Worm (Caenorhabditis elegans) whole organism, mixed stage, embryonic: ENCODE results near the gene mogs-1.

Experiments used
- M03D4.4 ChIP-seq: sonication (generic microtip); optimal IDR thresholded peaks from 2 replicates; lab custom pipeline; 2017; ENCODE audit warnings: mild to moderate bottlenecking, missing genetic modification characterization, missing compliant biosample characterization
- bed-3 ChIP-seq: fragments of 200-800 bp; sonication (Bioruptor generic); optimal IDR thresholded peaks from 3 replicates; lab custom pipeline; 2018; ENCODE audit warnings: mild to moderate bottlenecking, missing genetic modification characterization, moderate library complexity, missing compliant biosample characterization
- blmp-1 ChIP-seq: fragments of 150-350 bp; optimal IDR thresholded peaks from 2 replicates; lab custom pipeline; 2014; ENCODE audit warnings: missing biosample characterization, missing genetic modification characterization
- ceh-39 ChIP-seq: fragments of 150-350 bp; optimal IDR thresholded peaks from 2 replicates; lab custom pipeline; 2014; ENCODE audit warnings: missing biosample characterization, missing genetic modification characterization
- ceh-83 ChIP-seq: fragments of 200-800 bp; sonication (Bioruptor generic); optimal IDR thresholded peaks from 2 replicates; lab custom pipeline; 2018; ENCODE audit warnings: mild to moderate bottlenecking, missing genetic modification characterization, missing compliant biosample characterization
- ces-1 ChIP-seq: fragments of 150-350 bp; optimal IDR thresholded peaks from 2 replicates; lab custom pipeline; 2014; ENCODE audit warnings: missing biosample characterization, missing genetic modification reagents, missing genetic modification characterization
- cnd-1 ChIP-seq: fragments of 200-800 bp; sonication (Bioruptor generic); optimal IDR thresholded peaks from 2 replicates; lab custom pipeline; 2018; ENCODE audit warnings: mild to moderate bottlenecking, missing genetic modification characterization, missing compliant biosample characterization
- elt-1 ChIP-seq: sonication (generic microtip); optimal IDR thresholded peaks from 2 replicates; lab custom pipeline; 2017; ENCODE audit warnings: missing genetic modification characterization, mild to moderate bottlenecking, missing compliant biosample characterization, antibody characterized with exemption, moderate library complexity, borderline replicate concordance; ENCODE audit not compliant: insufficient read depth
- flh-1 ChIP-seq: fragments of 200-800 bp; sonication (Bioruptor generic); optimal IDR thresholded peaks from 2 replicates; lab custom pipeline; 2018; ENCODE audit warnings: mild to moderate bottlenecking, missing genetic modification characterization, moderate library complexity, missing compliant biosample characterization
- hlh-1 ChIP-seq: fragments of 150-350 bp; optimal IDR thresholded peaks from 2 replicates; lab custom pipeline; 2014; ENCODE audit warnings: missing biosample characterization, missing genetic modification reagents, missing genetic modification characterization
- lin-13 ChIP-seq: fragments of 150-350 bp; optimal IDR thresholded peaks from 2 replicates; lab custom pipeline; 2014; ENCODE audit warnings: missing biosample characterization, missing genetic modification characterization
- lin-32 ChIP-seq: fragments of 200-800 bp; sonication (Bioruptor generic); optimal IDR thresholded peaks from 2 replicates; lab custom pipeline; 2018; ENCODE audit warnings: mild to moderate bottlenecking, missing genetic modification characterization, missing compliant biosample characterization
- lsy-2 ChIP-seq: fragments of 150-350 bp; optimal IDR thresholded peaks from 2 replicates; lab custom pipeline; 2014; ENCODE audit warnings: missing biosample characterization, missing genetic modification characterization
- mab-5 ChIP-seq: fragments of 150-350 bp; optimal IDR thresholded peaks from 2 replicates; lab custom pipeline; 2014; ENCODE audit warnings: missing biosample characterization, missing genetic modification characterization
- mep-1 ChIP-seq: fragments of 150-350 bp; optimal IDR thresholded peaks from 2 replicates; lab custom pipeline; 2017; ENCODE audit warnings: missing biosample characterization, missing genetic modification reagents, missing genetic modification characterization, inconsistent platforms
- mls-2 ChIP-seq: sonication (generic microtip); optimal IDR thresholded peaks from 2 replicates; lab custom pipeline; 2016; ENCODE audit warnings: mild to moderate bottlenecking, missing genetic modification characterization, moderate library complexity, missing compliant biosample characterization
- nhr-12 ChIP-seq: fragments of 150-350 bp; optimal IDR thresholded peaks from 2 replicates; lab custom pipeline; 2014; ENCODE audit warnings: missing biosample characterization, missing genetic modification characterization
- nhr-2 ChIP-seq: fragments of 150-350 bp; optimal IDR thresholded peaks from 2 replicates; lab custom pipeline; 2014; ENCODE audit warnings: missing biosample characterization, missing genetic modification characterization
- nhr-28 ChIP-seq: fragments of 150-350 bp; optimal IDR thresholded peaks from 2 replicates; lab custom pipeline; 2014; ENCODE audit warnings: missing biosample characterization, missing genetic modification characterization
- nhr-76 ChIP-seq: sonication (generic microtip); optimal IDR thresholded peaks from 2 replicates; lab custom pipeline; 2017; ENCODE audit warnings: missing biosample characterization, missing genetic modification characterization
- sem-2 ChIP-seq: fragments of 200-800 bp; sonication (Bioruptor generic); optimal IDR thresholded peaks from 2 replicates; lab custom pipeline; 2018; ENCODE audit warnings: mild to moderate bottlenecking, missing genetic modification characterization, missing compliant biosample characterization
- sptf-1 ChIP-seq: sonication (generic microtip); optimal IDR thresholded peaks from 2 replicates; lab custom pipeline; 2017; ENCODE audit warnings: mild to moderate bottlenecking, missing genetic modification characterization, moderate library complexity, missing compliant biosample characterization
- tbx-8 ChIP-seq: fragments of 200-800 bp; sonication (Bioruptor generic); optimal IDR thresholded peaks from 2 replicates; lab custom pipeline; 2018; ENCODE audit warnings: mild to moderate bottlenecking, missing genetic modification characterization, moderate library complexity, missing compliant biosample characterization
- unc-120 ChIP-seq: sonication (generic microtip); optimal IDR thresholded peaks from 2 replicates; lab custom pipeline; 2017; ENCODE audit warnings: missing genetic modification characterization, missing compliant biosample characterization; ENCODE audit not compliant: poor library complexity, severe bottlenecking
- unc-39 ChIP-seq: fragments of 150-350 bp; optimal IDR thresholded peaks from 2 replicates; lab custom pipeline; 2014; ENCODE audit warnings: missing biosample characterization, missing genetic modification characterization
- unc-62 ChIP-seq: fragments of 150-350 bp; optimal IDR thresholded peaks from 2 replicates; lab custom pipeline; 2014; ENCODE audit warnings: missing biosample characterization, missing genetic modification reagents, missing genetic modification characterization
- zip-8 ChIP-seq: fragments of 150-350 bp; optimal IDR thresholded peaks from 2 replicates; lab custom pipeline; 2014; ENCODE audit warnings: missing biosample characterization, missing genetic modification characterization

mogs-1 gene

DNA sequence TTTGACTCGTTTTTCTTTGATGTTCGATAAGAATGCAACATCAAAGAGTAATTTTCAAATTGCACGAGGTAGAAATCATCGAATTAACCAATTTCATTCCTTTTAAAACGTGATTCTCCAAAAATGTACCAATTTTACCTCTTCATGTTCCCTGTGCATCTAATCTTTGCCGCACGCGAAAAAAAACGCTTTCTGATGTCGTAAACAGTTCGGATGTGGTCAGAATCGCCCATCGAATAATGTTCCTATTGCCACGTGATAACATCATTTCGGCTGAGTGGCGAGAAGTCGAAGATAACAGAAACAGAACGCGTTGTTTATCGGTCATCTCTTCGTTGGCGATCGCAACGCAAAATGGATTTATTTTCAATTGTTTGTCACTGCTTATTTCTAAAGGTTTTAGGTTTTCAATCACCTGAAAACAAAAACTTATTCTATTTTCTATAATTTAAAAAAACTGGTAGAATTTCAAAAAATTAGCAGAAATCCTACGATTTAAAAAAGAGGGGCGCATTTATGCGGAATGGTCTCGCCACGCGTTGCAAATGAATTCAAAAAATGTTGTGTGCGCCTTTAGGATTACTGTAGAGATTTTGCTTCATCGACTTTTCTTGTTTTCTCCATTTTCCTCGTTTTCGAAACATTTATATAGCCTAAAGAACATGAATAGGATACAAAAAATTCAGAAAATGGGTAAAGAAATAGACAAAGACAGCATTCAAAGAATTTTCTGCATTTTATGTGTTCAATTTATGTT lies at the start of gene mogs-1:
Gene mogs-1 (minus strand): TSS at position 417 of the 757 bp plus-strand sequence.
- no peak for TF ChIP-seq lsy-2
- TF ChIP-seq elt-1 (tag; lab: Kevin White, UChicago) = peak; percentile 47

DNA sequence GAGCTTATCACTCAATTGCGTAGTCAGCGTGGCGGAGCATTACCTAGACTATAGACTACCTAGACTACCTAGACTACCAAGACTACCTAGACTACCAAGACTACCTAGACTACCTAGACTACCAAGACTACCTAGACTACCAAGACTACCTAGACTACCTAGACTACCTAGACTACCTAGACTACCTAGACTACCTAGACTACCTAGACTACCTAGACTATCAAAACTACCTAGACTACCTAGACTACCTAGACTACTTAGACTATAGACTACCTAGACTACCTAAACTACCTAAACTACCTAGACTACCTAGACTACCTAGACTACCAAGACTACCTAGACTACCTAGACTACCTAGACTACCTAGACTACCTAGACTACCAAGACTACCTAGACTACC lies 49.2 kb upstream of the mogs-1 start:
- TF ChIP-seq tbx-8 (peak; percentile 16), sptf-1 (tag; lab: Kevin White, UChicago) (peak; percentile 80)
- TF ChIP-seq, all 35 proteins: peak for 2; not testable (repeated sequence) for 33

DNA sequence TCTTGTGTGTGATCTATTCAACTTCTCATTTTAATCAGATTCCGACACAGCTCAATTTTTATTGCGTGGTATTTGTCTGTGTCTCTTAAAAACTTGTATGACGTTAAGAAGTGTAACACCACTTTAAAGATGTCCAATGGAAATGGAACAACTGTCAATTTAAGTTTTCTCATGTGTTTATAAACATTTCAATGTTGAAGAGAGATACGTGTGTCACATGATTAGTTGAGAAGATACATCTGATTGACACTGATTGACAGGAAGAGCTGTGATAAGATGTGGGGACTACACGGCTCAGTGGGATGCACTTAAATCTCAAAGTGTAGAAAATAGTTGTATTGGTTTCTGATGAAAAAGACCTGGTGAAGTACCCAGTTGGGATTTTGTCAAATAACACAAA lies 46.6 kb upstream of the mogs-1 start:
- TF ChIP-seq sem-2 (GFP tag; lab: Kevin White, UChicago) (no peak), zip-8 (tag; lab: Kevin White, UChicago) (no peak), mab-5 (tag; lab: Kevin White, UChicago) (peak; percentile 62), nhr-12 (tag; lab: Kevin White, UChicago) (no peak), unc-120 (tag; lab: Kevin White, UChicago) (peak; percentile 57), cnd-1 (tag; lab: Kevin White, UChicago) (no peak), hlh-1 (peak; percentile 68), unc-62 (GFP tag; lab: Kevin White, UChicago) (peak; percentile 100), lin-32 (GFP tag; lab: Kevin White, UChicago) (no peak)

DNA sequence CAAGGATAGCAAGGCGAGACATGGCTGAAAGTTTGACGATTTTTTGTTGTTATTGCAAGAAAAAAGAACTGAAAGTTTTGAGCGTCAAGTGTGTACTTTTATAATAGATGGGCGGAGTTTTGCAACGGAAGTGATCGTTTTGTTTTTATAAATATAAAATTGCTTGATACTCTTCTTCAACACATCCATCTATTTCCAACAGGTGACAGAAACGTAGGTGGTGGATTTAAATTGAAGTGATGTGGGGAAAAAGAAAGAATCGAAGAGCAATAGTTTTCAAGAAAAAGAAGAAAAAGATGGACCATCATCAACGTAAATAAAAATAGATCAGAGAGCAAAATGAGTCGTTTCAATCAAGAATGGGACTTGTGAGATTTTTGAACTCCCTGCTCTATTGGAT lies 45.3 kb upstream of the mogs-1 start, which contains the start of gene ttr-17:
Gene ttr-17 (minus strand): TSS at position 24 of the 400 bp plus-strand sequence.
- TF ChIP-seq ceh-39 (tag; lab: Kevin White, UChicago) (no peak), M03D4.4 (no peak), unc-62 (GFP tag; lab: Kevin White, UChicago) (peak; percentile 52), nhr-28 (no peak)

DNA sequence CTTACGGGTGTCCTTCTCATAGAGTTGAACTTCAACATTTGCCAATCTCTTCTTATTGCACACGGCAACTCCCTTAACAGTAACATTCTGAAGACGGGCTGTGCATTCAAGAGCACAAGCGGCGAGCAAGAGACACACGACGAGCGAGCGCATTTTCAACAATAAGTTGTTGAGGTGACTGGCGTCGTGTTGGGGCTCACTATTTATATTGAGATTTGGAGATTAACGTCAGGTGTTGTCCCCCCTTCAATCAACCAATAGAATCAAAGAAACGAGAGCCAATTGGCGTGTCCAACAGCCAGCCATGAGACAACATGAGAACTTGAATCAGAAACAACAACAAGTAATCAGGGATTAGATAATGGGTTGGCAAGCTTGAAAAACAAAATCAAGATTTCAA lies 42.2 kb upstream of the mogs-1 start, which contains the start of gene ttr-16:
Gene ttr-16 (minus strand): TSS at position 176 of the 400 bp plus-strand sequence.
- no peak for TF ChIP-seq ceh-83 (GFP tag; lab: Kevin White, UChicago)
- no peak for TF ChIP-seq nhr-2 (tag; lab: Kevin White, UChicago)
- peak; percentile 80 for TF ChIP-seq unc-62 (GFP tag; lab: Kevin White, UChicago)
- TF ChIP-seq hlh-1 = peak; percentile 97
- TF ChIP-seq lin-32 (GFP tag; lab: Kevin White, UChicago) = no peak
- TF ChIP-seq unc-120 (tag; lab: Kevin White, UChicago) = peak; percentile 59

DNA sequence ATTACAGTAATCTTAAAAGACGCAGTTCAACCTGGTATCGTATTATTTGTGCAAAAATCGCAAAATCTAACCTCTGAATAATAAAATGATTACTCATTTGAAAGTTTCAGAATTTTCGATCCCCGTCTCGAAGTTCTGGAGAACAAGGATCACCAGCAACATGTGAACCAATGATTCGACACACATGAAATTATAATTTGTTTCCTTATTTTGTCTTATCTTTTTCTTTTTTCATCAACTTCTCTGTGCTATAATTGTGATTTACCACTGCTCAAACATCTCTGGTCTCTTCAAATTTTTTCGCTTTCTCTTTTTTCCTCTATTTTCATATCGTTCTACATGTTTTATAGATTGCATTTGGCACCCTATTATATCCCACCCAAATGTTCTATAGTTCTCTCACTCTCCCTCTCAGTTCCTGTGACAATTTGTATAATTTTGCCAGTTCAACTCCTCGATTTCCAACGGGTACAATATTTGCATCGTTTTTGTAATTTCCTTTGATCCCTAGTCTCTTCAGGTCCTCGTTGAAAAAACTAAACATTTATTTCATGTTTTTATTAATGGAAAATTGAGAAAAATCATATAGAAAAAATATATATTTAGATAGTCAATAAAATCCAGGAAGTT lies 41.4 kb upstream of the mogs-1 start:
- TF ChIP-seq nhr-76 (tag; lab: Kevin White, UChicago) (no peak), blmp-1 (tag; lab: Kevin White, UChicago) (no peak), flh-1 (GFP tag; lab: Kevin White, UChicago) (no peak), sptf-1 (tag; lab: Kevin White, UChicago) (no peak), zip-8 (tag; lab: Kevin White, UChicago) (no peak), ces-1 (GFP tag; lab: Kevin White, UChicago) (no peak), lin-32 (GFP tag; lab: Kevin White, UChicago) (no peak), unc-39 (tag; lab: Kevin White, UChicago) (no peak), lin-13 (tag; lab: Kevin White, UChicago) (no peak), lsy-2 (no peak), bed-3 (GFP tag; lab: Kevin White, UChicago) (no peak), hlh-1 (no peak), mep-1 (no peak), mls-2 (tag; lab: Kevin White, UChicago) (no peak), mab-5 (tag; lab: Kevin White, UChicago) (no peak)
- TF ChIP-seq, all 35 proteins: peak for 0
